Fruit fly (Drosophila melanogaster) whole organism, prepupa: ENCODE data around the gene Hsp67Ba.
A peak's percentile ranks its signal among the peaks of the same experiment; 100 is the strongest.

ENCODE experiments used
- Blimp-1 ChIP-seq: fragments of 200-800 bp; sonication (Bioruptor generic); optimal IDR thresholded peaks from 3 replicates; lab custom pipeline; 2017; ENCODE audit warnings: missing biosample characterization, missing genetic modification characterization, mild to moderate bottlenecking, moderate library complexity, missing genetic modification reagents
- CG11762 ChIP-seq: fragments of 200-800 bp; sonication (Bioruptor generic); optimal IDR thresholded peaks from 3 replicates; lab custom pipeline; 2016; ENCODE audit warnings: missing biosample characterization, missing genetic modification characterization; ENCODE audit not compliant: insufficient read depth
- CG11902 ChIP-seq: fragments of 200-800 bp; sonication (Bioruptor generic); optimal IDR thresholded peaks from 3 replicates; lab custom pipeline; 2016; ENCODE audit warnings: missing biosample characterization, missing genetic modification characterization
- CG15336 ChIP-seq: fragments of 200-800 bp; sonication (Bioruptor generic); IDR thresholded peaks from 2 replicates; pipeline ENCODE4 v1.3.6; 2022; ENCODE audit warnings: missing biosample characterization, missing genetic modification characterization
- CG1621 ChIP-seq: fragments of 200-800 bp; sonication (Bioruptor generic); optimal IDR thresholded peaks from 3 replicates; lab custom pipeline; 2018; ENCODE audit warnings: missing biosample characterization, mild to moderate bottlenecking, missing genetic modification characterization
- CG16779 ChIP-seq: fragments of 200-800 bp; sonication (Bioruptor generic); optimal IDR thresholded peaks from 3 replicates; lab custom pipeline; 2017; ENCODE audit warnings: missing biosample characterization, mild to moderate bottlenecking, missing genetic modification characterization
- CG3032 ChIP-seq: fragments of 200-800 bp; optimal IDR thresholded peaks from 2 replicates; lab custom pipeline; 2019; ENCODE audit warnings: missing biosample characterization, mild to moderate bottlenecking, missing genetic modification characterization, moderate library complexity
- CG31627 ChIP-seq: fragments of 200-800 bp; sonication (Bioruptor generic); optimal IDR thresholded peaks from 3 replicates; lab custom pipeline; 2016; ENCODE audit warnings: missing biosample characterization, missing genetic modification characterization
- CG32006 ChIP-seq: fragments of 200-800 bp; sonication (Bioruptor generic); optimal IDR thresholded peaks from 3 replicates; lab custom pipeline; 2017; ENCODE audit warnings: missing biosample characterization, mild to moderate bottlenecking, missing genetic modification characterization
- CG34406 ChIP-seq: fragments of 200-800 bp; sonication (Bioruptor generic); optimal IDR thresholded peaks from 3 replicates; lab custom pipeline; 2016; ENCODE audit warnings: missing biosample characterization, missing genetic modification characterization
- CG3919 ChIP-seq: fragments of 200-800 bp; sonication (Bioruptor generic); optimal IDR thresholded peaks from 3 replicates; lab custom pipeline; 2016; ENCODE audit warnings: missing biosample characterization, missing genetic modification characterization
- CG4318 ChIP-seq: fragments of 200-800 bp; sonication (Bioruptor generic); optimal IDR thresholded peaks from 3 replicates; lab custom pipeline; 2017; ENCODE audit warnings: missing biosample characterization, mild to moderate bottlenecking, missing genetic modification characterization
- CG6163 ChIP-seq: fragments of 200-800 bp; sonication (Bioruptor generic); IDR thresholded peaks from 3 replicates; pipeline ENCODE4 v1.3.6; 2022; ENCODE audit warnings: missing biosample characterization, missing genetic modification characterization
- CG6276 ChIP-seq: fragments of 200-800 bp; sonication (Bioruptor generic); optimal IDR thresholded peaks from 2 replicates; lab custom pipeline; 2017; ENCODE audit warnings: missing biosample characterization, mild to moderate bottlenecking, missing genetic modification characterization
- CG6792 ChIP-seq: fragments of 200-800 bp; sonication (Bioruptor generic); optimal IDR thresholded peaks from 3 replicates; lab custom pipeline; 2016; ENCODE audit warnings: missing biosample characterization, missing genetic modification characterization
- CG6854 ChIP-seq: fragments of 200-800 bp; sonication (Bioruptor generic); optimal IDR thresholded peaks from 2 replicates; lab custom pipeline; 2017; ENCODE audit warnings: missing biosample characterization, mild to moderate bottlenecking, missing genetic modification characterization
- CG7368 ChIP-seq: fragments of 200-800 bp; sonication (Bioruptor generic); optimal IDR thresholded peaks from 3 replicates; lab custom pipeline; 2016; ENCODE audit warnings: missing biosample characterization, missing genetic modification characterization
- CG8119 ChIP-seq: fragments of 200-800 bp; sonication (Bioruptor generic); IDR thresholded peaks from 3 replicates; pipeline ENCODE4 v1.3.6; 2022; ENCODE audit warnings: missing biosample characterization, missing genetic modification characterization
- CG8319 ChIP-seq: fragments of 200-800 bp; sonication (Bioruptor generic); optimal IDR thresholded peaks from 3 replicates; lab custom pipeline; 2016; ENCODE audit warnings: missing biosample characterization, missing genetic modification characterization
- CG8632 ChIP-seq: fragments of 200-800 bp; sonication (Bioruptor generic); optimal IDR thresholded peaks from 3 replicates; lab custom pipeline; 2016; ENCODE audit warnings: missing biosample characterization, missing genetic modification characterization
- Eip75B ChIP-seq: fragments of 200-800 bp; sonication (Bioruptor generic); optimal IDR thresholded peaks from 3 replicates; lab custom pipeline; 2016; ENCODE audit warnings: missing biosample characterization, missing genetic modification characterization
- Eip93F ChIP-seq: fragments of 200-800 bp; sonication (Bioruptor generic); optimal IDR thresholded peaks from 2 replicates; lab custom pipeline; 2016; ENCODE audit warnings: missing biosample characterization, mild to moderate bottlenecking, missing genetic modification characterization
- Hr38 ChIP-seq: sonication (Bioruptor generic); optimal IDR thresholded peaks from 2 replicates; lab custom pipeline; 2016; ENCODE audit warnings: missing biosample characterization, missing genetic modification characterization
- Hr39 ChIP-seq: fragments of 200-800 bp; sonication (Bioruptor generic); optimal IDR thresholded peaks from 2 replicates; lab custom pipeline; 2016; ENCODE audit warnings: missing biosample characterization, missing genetic modification characterization
- Hr4 ChIP-seq: fragments of 200-800 bp; sonication (Bioruptor generic); optimal IDR thresholded peaks from 3 replicates; lab custom pipeline; 2016; ENCODE audit warnings: missing biosample characterization, missing genetic modification characterization
- Lpt ChIP-seq: fragments of 200-800 bp; sonication (Bioruptor generic); optimal IDR thresholded peaks from 3 replicates; lab custom pipeline; 2016; ENCODE audit warnings: missing biosample characterization, missing genetic modification characterization
- OdsH ChIP-seq: fragments of 200-800 bp; sonication (Bioruptor generic); optimal IDR thresholded peaks from 3 replicates; lab custom pipeline; 2016; ENCODE audit warnings: missing biosample characterization, missing genetic modification characterization
- Smox ChIP-seq: fragments of 200-800 bp; sonication (Bioruptor generic); optimal IDR thresholded peaks from 3 replicates; lab custom pipeline; 2016; ENCODE audit warnings: missing biosample characterization, missing genetic modification characterization
- Sox102F ChIP-seq: fragments of 200-800 bp; sonication (Bioruptor generic); optimal IDR thresholded peaks from 2 replicates; lab custom pipeline; 2016; ENCODE audit warnings: missing biosample characterization, mild to moderate bottlenecking, missing genetic modification characterization
- Sox14 ChIP-seq: fragments of 200-800 bp; sonication (Bioruptor generic); optimal IDR thresholded peaks from 3 replicates; lab custom pipeline; 2016; ENCODE audit warnings: missing biosample characterization, missing genetic modification characterization
- Sox15 ChIP-seq: fragments of 200-800 bp; sonication (Bioruptor generic); optimal IDR thresholded peaks from 3 replicates; lab custom pipeline; 2016; ENCODE audit warnings: missing biosample characterization, missing genetic modification characterization
- acj6 ChIP-seq: fragments of 200-800 bp; sonication (Bioruptor generic); optimal IDR thresholded peaks from 3 replicates; lab custom pipeline; 2016; ENCODE audit warnings: missing biosample characterization, missing genetic modification characterization
- cyc ChIP-seq: fragments of 200-800 bp; sonication (Bioruptor generic); optimal IDR thresholded peaks from 3 replicates; lab custom pipeline; 2016; ENCODE audit warnings: missing biosample characterization, missing genetic modification characterization
- dac ChIP-seq: fragments of 200-800 bp; sonication (Bioruptor generic); optimal IDR thresholded peaks from 2 replicates; lab custom pipeline; 2017; ENCODE audit warnings: missing biosample characterization, mild to moderate bottlenecking, missing genetic modification characterization
- dsx ChIP-seq: fragments of 200-800 bp; optimal IDR thresholded peaks from 3 replicates; lab custom pipeline; 2019; ENCODE audit warnings: missing biosample characterization, mild to moderate bottlenecking, missing genetic modification characterization, moderate library complexity; ENCODE audit not compliant: poor library complexity, severe bottlenecking
- eg ChIP-seq: fragments of 200-800 bp; sonication (Bioruptor generic); IDR thresholded peaks from 3 replicates; pipeline ENCODE4 v1.3.6; 2022; ENCODE audit warnings: missing biosample characterization, missing genetic modification characterization
- fd85E ChIP-seq: fragments of 200-800 bp; sonication (Bioruptor generic); optimal IDR thresholded peaks from 3 replicates; lab custom pipeline; 2016; ENCODE audit warnings: missing biosample characterization, missing genetic modification characterization
- fkh ChIP-seq: fragments of 200-800 bp; sonication (Bioruptor generic); optimal IDR thresholded peaks from 3 replicates; lab custom pipeline; 2017; ENCODE audit warnings: missing biosample characterization, mild to moderate bottlenecking, missing genetic modification characterization, moderate library complexity
- lz ChIP-seq: fragments of 200-800 bp; sonication (Bioruptor generic); optimal IDR thresholded peaks from 3 replicates; lab custom pipeline; 2016; ENCODE audit warnings: missing biosample characterization, missing genetic modification characterization
- net ChIP-seq: fragments of 200-800 bp; sonication (Bioruptor generic); optimal IDR thresholded peaks from 3 replicates; lab custom pipeline; 2016; ENCODE audit warnings: missing biosample characterization, missing genetic modification characterization
- pdm3 ChIP-seq: fragments of 200-800 bp; sonication (Bioruptor generic); optimal IDR thresholded peaks from 3 replicates; lab custom pipeline; 2016; ENCODE audit warnings: missing biosample characterization, missing genetic modification characterization
- salr ChIP-seq, 2 experiments: fragments of 200-800 bp; sonication (Bioruptor generic); optimal IDR thresholded peaks; 3 replicates each; lab custom pipeline; 2016 to 2018; ENCODE audit warnings: missing biosample characterization in 2 of 2, missing genetic modification characterization in 2 of 2, mild to moderate bottlenecking in 1 of 2
- spab ChIP-seq: fragments of 200-800 bp; sonication (Bioruptor generic); optimal IDR thresholded peaks from 2 replicates; lab custom pipeline; 2017; ENCODE audit warnings: missing biosample characterization, mild to moderate bottlenecking, missing genetic modification characterization, missing genetic modification reagents
- ss ChIP-seq, 2 experiments: fragments of 200-800 bp; sonication (Bioruptor generic); optimal IDR thresholded peaks; 2 replicates in 1 of 2; 3 replicates in 1 of 2; lab custom pipeline; 2017 to 2018; ENCODE audit warnings: mild to moderate bottlenecking in 2 of 2, missing biosample characterization in 2 of 2, missing genetic modification characterization in 2 of 2, moderate library complexity in 1 of 2
- svp ChIP-seq: fragments of 200-800 bp; sonication (Bioruptor generic); peaks from one replicate; lab custom pipeline; 2016; ENCODE audit warnings: missing biosample characterization, missing genetic modification characterization
- topi ChIP-seq: fragments of 200-800 bp; sonication (Bioruptor generic); optimal IDR thresholded peaks from 3 replicates; lab custom pipeline; 2016; ENCODE audit warnings: missing biosample characterization, missing genetic modification characterization
- vri ChIP-seq: fragments of 200-800 bp; sonication (Bioruptor generic); optimal IDR thresholded peaks from 3 replicates; lab custom pipeline; 2016; ENCODE audit warnings: missing biosample characterization, mild to moderate bottlenecking, missing genetic modification characterization

Hsp67Ba gene

dm6 chr3L:9358713-9359040, 20.7 kb downstream of the Hsp67Ba start, which contains the start of the genes UGP and Svip (continued):
- peak; percentile 0 for TF ChIP-seq CG3032 (tag; lab: Kevin White, UChicago)
- TF ChIP-seq CG6792: no peak
- TF ChIP-seq ss (GFP tag; optimal IDR thresholded peaks at IDR 0.05; lab: Kevin White, UChicago): no peak
- TF ChIP-seq CG31627: no peak
- peak; percentile 68; the same call in 2 of the 3 replicates for TF ChIP-seq eg (GFP tag; lab: Robert Waterston, UW)
- TF ChIP-seq CG8119 (GFP tag; lab: Robert Waterston, UW): peak; percentile 43; the same call in 2 of the 3 replicates
- no peak for TF ChIP-seq Lpt
- TF ChIP-seq CG11762 (GFP tag; lab: Kevin White, UChicago): no peak
- no peak for TF ChIP-seq CG34406 (GFP tag; lab: Kevin White, UChicago)
- TF ChIP-seq CG3919 (GFP tag; lab: Kevin White, UChicago): peak; percentile 60
- TF ChIP-seq salr (GFP tag; optimal IDR thresholded peaks at IDR 0.05; lab: Kevin White, UChicago): no peak

DNA sequence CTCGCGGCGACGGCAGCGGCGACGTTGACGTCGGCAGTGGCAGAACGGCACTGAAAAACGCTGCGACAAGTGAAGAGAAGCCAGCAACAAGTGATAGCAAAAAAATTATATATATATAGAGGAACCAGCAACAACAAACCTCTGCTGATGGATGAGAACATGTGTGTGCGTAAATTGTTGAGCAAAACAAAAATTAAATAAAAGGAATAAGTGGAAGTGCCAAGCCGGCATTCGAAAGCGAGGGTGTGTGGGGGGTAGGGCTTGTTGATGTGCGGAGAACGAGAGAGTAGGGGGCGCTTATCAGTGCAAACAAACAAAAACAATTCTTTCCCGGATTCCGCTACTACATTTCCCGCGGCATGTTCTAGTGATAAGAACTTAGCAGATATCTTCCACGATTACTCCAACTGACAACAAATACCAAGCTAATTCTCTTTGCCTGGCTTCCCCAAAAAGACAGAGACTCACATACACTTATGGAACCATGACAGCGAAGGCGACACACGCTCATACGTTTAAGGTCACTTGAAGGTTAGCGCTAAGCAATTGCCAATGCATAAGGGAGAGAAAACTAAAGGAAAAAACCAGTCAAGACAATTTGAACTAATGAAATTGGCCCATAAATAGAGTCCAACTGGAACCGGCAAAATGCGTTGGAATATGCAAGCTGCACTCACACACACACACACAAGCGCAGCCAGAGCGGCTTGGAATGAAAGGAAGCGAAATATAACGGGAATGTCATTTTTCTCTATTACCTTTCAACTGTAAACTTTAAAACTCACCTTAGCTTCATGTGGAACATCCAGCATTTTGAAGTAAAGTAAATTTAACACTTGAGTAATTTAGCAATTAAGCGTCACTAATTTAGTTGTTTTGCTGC, 21.3 kb downstream of the Hsp67Ba start:
- TF ChIP-seq dac (GFP tag; lab: Kevin White, UChicago) (no peak), Blimp-1 (no peak), Eip75B (GFP tag; lab: Kevin White, UChicago) (peak; percentile 21), cyc (GFP tag; lab: Kevin White, UChicago) (no peak), CG8319 (GFP tag; lab: Kevin White, UChicago) (no peak), CG1621 (tag; lab: Kevin White, UChicago) (peak; percentile 50), CG34406 (GFP tag; lab: Kevin White, UChicago) (no peak), dsx (GFP tag; lab: Kevin White, UChicago) (peak; percentile 52), lz (GFP tag; lab: Kevin White, UChicago) (no peak), Hr39 (no peak), Hr4 (no peak), svp (GFP tag; lab: Kevin White, UChicago) (peak; percentile 86), CG11902 (GFP tag; lab: Kevin White, UChicago) (no peak), fkh (GFP tag; lab: Kevin White, UChicago) (peak; percentile 89), CG15336 (GFP tag; lab: Robert Waterston, UW) (0 out of 2 replicates have a peak, but pooled peaks have one; percentile 20), pdm3 (GFP tag; lab: Kevin White, UChicago) (no peak), CG16779 (tag; lab: Kevin White, UChicago) (peak; percentile 83), ss (GFP tag; optimal IDR thresholded peaks at IDR 0.05; lab: Kevin White, UChicago) (peak; percentile 48 to 77), Eip93F (peak; percentile 62), Sox15 (GFP tag; lab: Kevin White, UChicago) (no peak), topi (no peak), CG8632 (no peak), CG3032 (tag; lab: Kevin White, UChicago) (peak; percentile 53), CG32006 (GFP tag; lab: Kevin White, UChicago) (no peak), fd85E (GFP tag; lab: Kevin White, UChicago) (no peak), CG4318 (GFP tag; lab: Kevin White, UChicago) (no peak), vri (GFP tag; lab: Kevin White, UChicago) (peak; percentile 9), CG11762 (GFP tag; lab: Kevin White, UChicago) (no peak), Sox102F (no peak), acj6 (GFP tag; lab: Kevin White, UChicago) (no peak), CG6854 (GFP tag; lab: Kevin White, UChicago) (no peak), CG3919 (GFP tag; lab: Kevin White, UChicago) (no peak), spab (GFP tag; lab: Kevin White, UChicago) (peak; percentile 45), OdsH (no peak), CG7368 (GFP tag; lab: Kevin White, UChicago) (no peak), CG6792 (no peak), CG6276 (GFP tag; lab: Kevin White, UChicago) (peak; percentile 30), Sox14 (peak; percentile 6), CG6163 (peak; percentile 74; the same call in 2 of the 3 replicates), net (GFP tag; lab: Kevin White, UChicago) (peak; percentile 34), salr (GFP tag; optimal IDR thresholded peaks at IDR 0.05; lab: Kevin White, UChicago) (no peak), Hr38 (GFP tag; lab: Kevin White, UChicago) (no peak), Smox (GFP tag; lab: Kevin White, UChicago) (no peak), eg (GFP tag; lab: Robert Waterston, UW) (no peak)
